Worm (Caenorhabditis elegans): ENCODE data around the gene elt-1.

elt-1 gene

DNA sequence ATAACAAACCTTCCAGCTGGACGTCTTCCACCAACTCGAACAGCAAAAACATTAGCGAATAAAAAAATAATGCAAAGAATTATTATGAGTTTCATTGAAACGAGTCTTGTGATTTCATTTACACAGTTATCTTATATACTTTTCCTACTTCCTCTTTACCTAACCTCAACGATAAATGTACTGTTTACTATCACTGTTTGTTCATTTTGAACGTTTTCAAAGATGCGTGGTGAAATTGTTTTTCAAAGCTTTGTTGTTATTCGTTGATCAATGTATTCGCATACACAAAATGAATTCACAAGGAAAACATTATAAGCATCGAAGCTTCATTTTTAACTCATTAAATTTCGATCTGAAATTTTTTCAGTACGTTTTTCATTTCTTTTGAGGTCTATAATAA is 7.5 kb downstream of the elt-1 start, which contains the start of gene W09C2.7:
Gene W09C2.7 (minus strand): TSS at position 101 of the 400 bp plus-strand sequence.
- TF ChIP-seq hrde-1 (tag; optimal IDR thresholded peaks at IDR 0.05; ENCODE audit: borderline replicate concordance) (no peak), ceh-58 (GFP tag; IDR thresholded peaks at IDR 0.05) (no peak), zfh-2 (GFP tag; conservative IDR thresholded peaks at IDR 0.05) (no peak), lin-54 (GFP tag; optimal IDR thresholded peaks at IDR 0.05) (no peak), ztf-22 (GFP tag; optimal IDR thresholded peaks at IDR 0.05) (no peak), Y95B8A.8 (GFP tag; IDR thresholded peaks at IDR 0.05) (no peak), hmg-1.2 (GFP tag; IDR thresholded peaks at IDR 0.05) (no peak)

DNA sequence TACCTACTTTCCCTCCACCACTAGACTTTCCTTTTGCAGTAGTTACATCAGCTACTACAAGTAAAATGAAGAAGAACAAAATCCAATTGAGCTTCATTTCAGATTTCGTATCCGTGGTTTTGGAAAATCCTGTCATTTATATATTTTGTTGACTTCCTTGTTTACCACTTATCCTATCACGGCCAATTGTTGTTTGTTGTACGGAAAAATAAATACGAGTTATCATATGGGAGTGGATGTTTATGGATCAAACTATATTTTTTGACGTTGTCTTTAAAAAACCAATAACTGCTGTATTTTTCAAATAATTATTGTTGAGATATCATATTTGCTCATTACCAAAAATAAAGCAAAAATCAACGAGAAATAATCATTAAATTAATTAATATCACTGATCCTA is 8.5 kb downstream of the elt-1 start, which contains the start of gene W09C2.9:
Gene W09C2.9 (minus strand): TSS at position 101 of the 400 bp plus-strand sequence.
- TF ChIP-seq bed-2 (GFP tag; IDR thresholded peaks at IDR 0.05): no peak
- no peak for TF ChIP-seq nfya-2 (GFP tag; IDR thresholded peaks at IDR 0.05)
- TF ChIP-seq hmg-1.2 (GFP tag; IDR thresholded peaks at IDR 0.05): no peak
- no peak for TF ChIP-seq T26A5.8 (tag; optimal IDR thresholded peaks at IDR 0.05)
- TF ChIP-seq ceh-100 (GFP tag; IDR thresholded peaks at IDR 0.05): no peak

DNA sequence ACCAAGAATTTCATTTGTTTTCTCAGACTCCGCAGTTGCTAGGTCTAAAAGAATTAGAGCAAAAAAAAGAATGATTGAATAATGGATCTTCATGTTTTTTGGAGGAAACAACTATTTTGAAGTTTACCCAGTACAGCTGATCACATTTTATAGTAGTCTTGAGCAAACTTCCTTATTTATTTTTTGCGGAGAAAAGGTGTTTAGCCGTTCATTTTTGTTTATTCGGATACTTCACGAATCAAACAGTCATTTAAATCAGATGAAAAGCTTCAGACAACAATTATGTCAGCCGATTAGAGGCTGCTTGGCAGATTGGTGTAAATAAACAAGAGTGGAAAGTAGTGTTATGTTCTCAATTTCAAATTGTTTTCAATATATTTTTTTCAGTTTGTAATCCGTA is 9.5 kb downstream of the elt-1 start, which contains the start of gene W09C2.8:
Gene W09C2.8 (minus strand): TSS at position 101 of the 400 bp plus-strand sequence.
- TF ChIP-seq ceh-100 (GFP tag; IDR thresholded peaks at IDR 0.05) (no peak), unc-62 (GFP tag; optimal IDR thresholded peaks at IDR 0.05) (no peak), F10E7.11 (tag; optimal IDR thresholded peaks at IDR 0.05) (no peak)

DNA sequence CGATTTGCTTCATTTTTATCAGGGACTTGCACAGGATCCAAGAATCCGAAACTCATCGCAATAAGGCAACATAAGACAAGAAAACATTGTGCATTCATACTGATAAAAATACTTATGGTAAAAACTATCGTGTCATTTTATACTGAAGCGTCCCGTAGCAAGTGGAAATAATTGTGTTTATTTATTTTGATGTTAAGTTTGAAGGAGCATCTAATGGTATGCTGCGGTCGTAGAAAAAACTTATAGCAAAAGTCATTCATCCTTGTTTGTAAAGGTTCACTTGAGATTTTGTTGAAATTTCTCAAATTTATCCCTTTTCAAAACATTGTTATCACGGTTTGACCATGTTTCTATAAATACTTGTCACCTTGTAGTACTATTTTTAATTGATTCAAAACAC is 10.2 kb downstream of the elt-1 start, which contains the start of gene W09C2.10:
Gene W09C2.10 (minus strand): TSS at position 101 of the 400 bp plus-strand sequence.
- TF ChIP-seq zfh-2 (GFP tag; conservative IDR thresholded peaks at IDR 0.05) (no peak), efl-1 (GFP tag; optimal IDR thresholded peaks at IDR 0.05) (no peak), hlh-12 (tag; optimal IDR thresholded peaks at IDR 0.05) (no peak), dox-1 (GFP tag; IDR thresholded peaks at IDR 0.05) (no peak), Y53G8AR.9 (GFP tag; conservative IDR thresholded peaks at IDR 0.05) (no peak), pbrm-1 (GFP tag; IDR thresholded peaks at IDR 0.05) (no peak), snpc-1.1 (tag; optimal IDR thresholded peaks at IDR 0.05; ENCODE audit: insufficient read depth) (no peak), B0019.2 (GFP tag; conservative IDR thresholded peaks at IDR 0.05) (no peak)

DNA sequence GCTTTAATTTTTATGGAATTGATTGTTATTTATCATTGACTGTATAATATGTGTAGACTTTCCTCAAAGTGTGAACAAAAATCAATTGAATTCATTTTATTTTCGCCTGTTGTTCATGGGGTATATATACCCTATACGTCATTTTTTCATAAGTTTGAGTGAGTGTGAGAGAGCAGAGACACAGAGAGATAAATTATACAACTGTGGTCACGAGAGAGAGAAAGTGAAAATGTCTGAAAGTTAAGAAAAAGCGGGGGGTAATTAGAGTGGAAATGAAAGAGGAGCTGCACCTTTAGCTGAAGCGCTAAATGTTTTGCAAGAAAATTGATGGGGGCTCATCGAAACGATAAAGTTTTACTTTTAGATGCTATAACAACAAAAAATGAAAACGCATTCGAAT is 11.0 kb downstream of the elt-1 start:
- no peak for TF ChIP-seq aptf-2 (GFP tag; conservative IDR thresholded peaks at IDR 0.05)
- peak; percentile 3 for TF ChIP-seq attf-5 (GFP tag; optimal IDR thresholded peaks at IDR 0.05)
- TF ChIP-seq athp-1 (tag; optimal IDR thresholded peaks at IDR 0.05): no peak
- no peak for TF ChIP-seq sdz-38 (tag; optimal IDR thresholded peaks at IDR 0.05)
- peak; percentile 36 for TF ChIP-seq nhr-80 (tag; optimal IDR thresholded peaks at IDR 0.05)
- no peak for TF ChIP-seq cebp-1 (GFP tag; IDR thresholded peaks at IDR 0.05)
- peak; percentile 3 for TF ChIP-seq cebp-1 (tag; optimal IDR thresholded peaks at IDR 0.05)
- no peak for TF ChIP-seq nhr-179 (tag; optimal IDR thresholded peaks at IDR 0.05)

DNA sequence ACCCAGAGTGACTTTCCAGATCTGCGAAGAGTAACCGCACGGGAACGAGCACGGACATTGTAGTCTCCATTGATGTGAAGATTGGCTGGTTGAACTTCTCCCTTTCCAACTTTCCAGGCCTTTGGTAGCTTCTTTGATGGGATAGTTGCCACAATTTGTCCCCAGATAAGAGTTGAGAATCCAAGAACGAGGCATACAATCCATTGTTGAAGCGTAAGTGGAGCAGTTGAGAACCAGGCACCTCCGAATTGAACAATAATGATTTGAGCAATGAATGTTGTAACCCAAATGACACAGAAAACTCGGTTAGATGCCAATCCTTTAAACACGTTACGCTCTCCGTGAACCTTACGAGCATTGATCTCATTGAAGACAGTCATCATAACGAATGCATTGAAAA is 12.2 kb downstream of the elt-1 start:
- TF ChIP-seq nhr-90 (tag; optimal IDR thresholded peaks at IDR 0.05): no peak
- no peak for TF ChIP-seq madf-6 (GFP tag; IDR thresholded peaks at IDR 0.05)
- no peak for TF ChIP-seq cebp-2 (GFP tag; IDR thresholded peaks at IDR 0.05)
- no peak for TF ChIP-seq die-1 (tag; optimal IDR thresholded peaks at IDR 0.05)
- TF ChIP-seq K11D2.4 (GFP tag; IDR thresholded peaks at IDR 0.05): no peak
- no peak for TF ChIP-seq him-1 (tag; optimal IDR thresholded peaks at IDR 0.05)
- no peak for TF ChIP-seq snpc-3.4 (tag; optimal IDR thresholded peaks at IDR 0.05)
- TF ChIP-seq madf-10 (tag; optimal IDR thresholded peaks at IDR 0.05): no peak
- TF ChIP-seq F57A8.1 (GFP tag; optimal IDR thresholded peaks at IDR 0.05): no peak
